Fruit fly (Drosophila melanogaster): Measurements from ENCODE around the gene rhea.

Gene rhea

DNA sequence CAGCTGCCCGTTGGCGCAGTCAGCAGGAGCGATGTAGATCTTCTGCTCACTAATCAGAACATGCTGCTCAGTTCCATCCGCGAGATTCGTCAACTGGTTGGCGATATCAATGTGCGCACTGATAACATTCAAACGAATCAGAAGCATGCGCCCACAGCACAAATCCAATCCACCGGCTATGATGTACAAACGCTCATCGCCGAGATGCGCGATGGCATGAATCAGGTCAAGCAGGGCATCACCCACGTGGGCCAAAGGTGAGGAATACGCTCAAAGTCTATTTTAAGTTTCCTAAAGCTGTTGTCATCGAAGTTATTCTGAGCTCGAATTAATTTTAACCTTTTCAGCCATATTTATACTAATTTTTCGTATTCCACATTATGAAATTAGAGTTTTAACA is 8.4 kb upstream of the rhea start:
- TF ChIP-seq Rel (GFP tag; optimal IDR thresholded peaks at IDR 0.05), result no peak
- no peak for TF ChIP-seq Rel (tag; optimal IDR thresholded peaks at IDR 0.05)
- no peak for TF ChIP-seq fru (GFP tag; optimal IDR thresholded peaks at IDR 0.05)
- TF ChIP-seq Myc (optimal IDR thresholded peaks at IDR 0.05), result no peak
- no peak for TF ChIP-seq OdsH (GFP tag; optimal IDR thresholded peaks at IDR 0.05)
- TF ChIP-seq sv (GFP tag; optimal IDR thresholded peaks at IDR 0.05), result no peak
- no peak for TF ChIP-seq lola (GFP tag; optimal IDR thresholded peaks at IDR 0.05)
- no peak for TF ChIP-seq Vsx2 (GFP tag; optimal IDR thresholded peaks at IDR 0.05; ENCODE audit: partially characterized antibody)
- no peak for TF ChIP-seq usp (GFP tag; optimal IDR thresholded peaks at IDR 0.05)
- TF ChIP-seq woc (GFP tag; optimal IDR thresholded peaks at IDR 0.05), result no peak
- no peak for TF ChIP-seq GATAd (GFP tag; optimal IDR thresholded peaks at IDR 0.05)

DNA sequence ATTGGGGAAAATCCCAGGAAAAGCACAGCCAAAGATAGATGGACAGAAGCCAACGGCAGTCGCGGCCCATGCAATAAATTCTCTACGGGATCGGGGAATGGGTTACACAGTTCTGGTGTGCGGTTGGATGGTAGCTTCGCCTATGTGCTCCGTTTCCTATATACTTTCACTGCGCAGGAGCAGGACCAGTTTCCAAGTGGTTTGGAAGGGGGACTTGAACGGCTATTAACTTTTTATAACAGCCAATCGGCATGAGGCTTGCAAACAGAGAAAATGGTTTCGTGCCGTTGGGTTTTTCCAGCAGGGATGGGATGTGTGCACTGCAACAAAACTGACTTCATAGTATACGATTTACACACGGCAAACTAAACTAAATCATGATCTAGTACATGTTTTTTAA is 6.4 kb upstream of the rhea start:
- TF ChIP-seq Hnf4 (GFP tag; optimal IDR thresholded peaks at IDR 0.05), result no peak
- no peak for TF ChIP-seq Hr83 (GFP tag; optimal IDR thresholded peaks at IDR 0.05; ENCODE audit: poor library complexity, severe bottlenecking)
- TF ChIP-seq Dif (GFP tag; optimal IDR thresholded peaks at IDR 0.05; ENCODE audit: partially characterized antibody), result no peak
- TF ChIP-seq Jra (GFP tag; optimal IDR thresholded peaks at IDR 0.05), result no peak
- no peak for TF ChIP-seq ey (GFP tag; optimal IDR thresholded peaks at IDR 0.05)
- no peak for TF ChIP-seq jim (GFP tag; optimal IDR thresholded peaks at IDR 0.05)
- TF ChIP-seq HLH106 (tag; optimal IDR thresholded peaks at IDR 0.05), result no peak
- TF ChIP-seq Mio (GFP tag; optimal IDR thresholded peaks at IDR 0.05), result no peak
- no peak for TF ChIP-seq lola (GFP tag; optimal IDR thresholded peaks at IDR 0.05)
- TF ChIP-seq GATAd (GFP tag; optimal IDR thresholded peaks at IDR 0.05), result no peak

DNA sequence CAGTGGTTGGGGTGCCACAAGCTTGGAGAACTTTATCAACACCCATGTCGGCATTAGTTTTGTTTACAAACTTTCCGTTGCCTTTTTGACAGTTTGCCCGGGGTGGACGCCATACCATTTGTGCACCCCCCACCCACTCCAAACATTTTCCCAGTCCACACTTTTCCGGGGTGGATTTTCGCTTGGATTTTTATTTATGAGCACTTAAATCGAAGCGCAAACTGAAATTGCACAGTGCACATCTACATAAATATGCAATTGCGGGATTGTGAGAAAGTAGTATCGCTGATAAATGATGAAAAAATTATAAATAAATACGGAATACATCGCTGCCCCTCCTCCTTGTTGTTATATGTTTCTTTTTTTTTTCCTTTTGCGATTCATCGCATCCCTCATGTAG is 4.3 kb upstream of the rhea start:
- TF ChIP-seq sv (GFP tag; optimal IDR thresholded peaks at IDR 0.05) (no peak), brk (GFP tag; optimal IDR thresholded peaks at IDR 0.05) (no peak), fru (GFP tag; optimal IDR thresholded peaks at IDR 0.05) (no peak), HLH106 (tag; optimal IDR thresholded peaks at IDR 0.05) (no peak), Jra (GFP tag; optimal IDR thresholded peaks at IDR 0.05) (no peak), woc (GFP tag; optimal IDR thresholded peaks at IDR 0.05) (no peak), CG32264 (GFP tag; optimal IDR thresholded peaks at IDR 0.05) (no peak), dsf (GFP tag; optimal IDR thresholded peaks at IDR 0.05; ENCODE audit: borderline replicate concordance) (no peak), rgr (GFP tag; optimal IDR thresholded peaks at IDR 0.05) (no peak), Dfd (GFP tag; optimal IDR thresholded peaks at IDR 0.05) (no peak), foxo (GFP tag; optimal IDR thresholded peaks at IDR 0.05) (no peak), OdsH (GFP tag; optimal IDR thresholded peaks at IDR 0.05) (no peak), GATAd (GFP tag; optimal IDR thresholded peaks at IDR 0.05) (no peak), Hnf4 (GFP tag; optimal IDR thresholded peaks at IDR 0.05) (no peak), Vsx2 (GFP tag; optimal IDR thresholded peaks at IDR 0.05; ENCODE audit: partially characterized antibody) (no peak), Mio (GFP tag; optimal IDR thresholded peaks at IDR 0.05) (no peak), Dif (GFP tag; optimal IDR thresholded peaks at IDR 0.05; ENCODE audit: partially characterized antibody) (no peak), Abd-B (GFP tag; optimal IDR thresholded peaks at IDR 0.05) (no peak)

DNA sequence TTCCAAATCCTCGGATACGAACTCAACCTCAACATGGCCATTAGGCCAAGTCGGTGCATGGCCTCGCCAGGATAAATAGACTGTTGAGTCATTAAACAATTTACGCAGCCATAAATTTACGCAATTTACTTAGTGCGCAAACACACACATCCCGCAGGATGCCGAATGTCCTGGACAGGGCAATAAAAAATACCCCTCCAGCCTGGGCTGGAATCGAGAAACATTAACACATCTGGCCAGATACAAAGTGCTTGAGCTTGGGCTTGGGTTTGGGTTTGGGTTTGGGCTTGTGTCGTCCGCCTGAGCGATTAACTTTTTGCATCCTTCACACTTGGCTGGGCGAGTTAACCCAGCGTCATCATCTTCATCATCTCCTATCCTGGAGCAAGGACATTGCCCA is 3.1 kb upstream of the rhea start:
- no peak for TF ChIP-seq sage (GFP tag; optimal IDR thresholded peaks at IDR 0.05)

DNA sequence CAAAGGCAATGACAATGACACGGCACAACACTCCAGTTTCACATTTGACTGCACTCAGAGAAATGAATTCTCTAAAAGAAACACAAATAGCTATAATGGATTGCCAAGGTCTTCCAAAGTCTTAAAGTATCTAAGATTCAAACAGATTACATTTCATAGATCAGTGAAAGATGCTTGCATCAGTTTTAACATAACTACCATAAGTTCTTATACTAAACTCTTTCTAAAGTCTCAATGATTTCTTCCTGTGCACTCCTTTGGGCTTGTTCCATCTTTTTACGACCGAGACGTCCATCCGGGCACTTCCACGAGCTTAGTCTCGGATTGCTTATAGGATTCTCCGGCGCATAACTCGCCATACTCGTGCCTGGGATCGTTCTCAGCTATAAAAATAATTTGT is 2.6 kb upstream of the rhea start:
- TF ChIP-seq h (GFP tag; optimal IDR thresholded peaks at IDR 0.05) (no peak), lola (GFP tag; optimal IDR thresholded peaks at IDR 0.05) (no peak), Mio (GFP tag; optimal IDR thresholded peaks at IDR 0.05) (no peak), sv (GFP tag; optimal IDR thresholded peaks at IDR 0.05) (no peak), tai (GFP tag; optimal IDR thresholded peaks at IDR 0.05) (no peak), ey (GFP tag; optimal IDR thresholded peaks at IDR 0.05) (no peak), woc (GFP tag; optimal IDR thresholded peaks at IDR 0.05) (no peak), Myc (optimal IDR thresholded peaks at IDR 0.05) (no peak), dsf (GFP tag; optimal IDR thresholded peaks at IDR 0.05; ENCODE audit: borderline replicate concordance) (no peak), HLH106 (tag; optimal IDR thresholded peaks at IDR 0.05) (no peak)

DNA sequence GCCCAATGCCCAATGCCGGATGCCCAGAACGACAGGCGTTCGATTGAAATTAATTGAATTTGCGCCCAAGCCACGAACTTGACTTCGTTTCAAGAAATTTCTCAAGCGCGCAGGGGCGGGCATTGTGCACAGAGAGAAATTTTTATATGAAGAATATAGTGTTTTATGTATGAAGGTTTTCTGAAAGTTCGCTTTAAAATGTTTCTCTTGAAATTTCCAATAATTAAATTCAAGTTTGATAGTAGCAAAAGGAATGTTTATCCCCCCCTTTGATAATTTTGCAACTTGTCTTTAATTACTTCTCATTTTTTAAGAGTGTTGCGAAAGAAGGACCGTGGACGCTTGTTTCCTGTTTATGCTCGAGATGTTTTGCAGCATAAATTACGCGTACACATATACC is 935 bp upstream of the rhea start:
- TF ChIP-seq ey (GFP tag; optimal IDR thresholded peaks at IDR 0.05) (peak; percentile 1), pan (optimal IDR thresholded peaks at IDR 0.05) (no peak)
